Fruit fly (Drosophila melanogaster): ENCODE results near the gene CG33099.

dm6 chr3R:22526353-22526907 is 3.9 kb downstream of the CG33099 start:
- TF ChIP-seq CG17806 (tag; optimal IDR thresholded peaks at IDR 0.05) (peak; percentile 8), Pif1A (GFP tag; optimal IDR thresholded peaks at IDR 0.05) (peak; percentile 13), rn (GFP tag; IDR thresholded peaks at IDR 0.05) (no peak), gl (tag; optimal IDR thresholded peaks at IDR 0.05) (peak; percentile 16)

Data from whole organism, pupa.